Fruit fly (Drosophila melanogaster) whole organism, wandering third instar larva: ENCODE data around the gene yellow-b.
A peak's percentile ranks its signal among the peaks of the same experiment; 100 is the strongest.

Experiments
- Abd-B ChIP-seq: fragments of >200 bp; optimal IDR thresholded peaks from 2 replicates; lab custom pipeline; 2017; ENCODE audit warnings: missing biosample characterization, missing genetic modification characterization
- CG32264 ChIP-seq: fragments of 200-800 bp; sonication (Bioruptor generic); optimal IDR thresholded peaks from 2 replicates; lab custom pipeline; 2016; ENCODE audit warnings: missing biosample characterization, missing genetic modification characterization
- CG9705 ChIP-seq: fragments of 200-800 bp; sonication (Bioruptor generic); optimal IDR thresholded peaks from 2 replicates; lab custom pipeline; 2018; ENCODE audit warnings: missing biosample characterization, mild to moderate bottlenecking, missing genetic modification characterization
- CrebA ChIP-seq: fragments of 200-800 bp; sonication (Bioruptor generic); optimal IDR thresholded peaks from 2 replicates; lab custom pipeline; 2016; ENCODE audit warnings: missing biosample characterization, mild to moderate bottlenecking, missing genetic modification characterization, borderline replicate concordance
- Dif ChIP-seq: fragments of 200-275, 200-300 bp; sonication (Bioruptor generic); optimal IDR thresholded peaks from 2 replicates; lab custom pipeline; 2018; ENCODE audit warnings: missing biosample characterization, missing genetic modification characterization; ENCODE audit not compliant: partially characterized antibody
- GATAd ChIP-seq: sonication (Bioruptor generic); optimal IDR thresholded peaks from 2 replicates; lab custom pipeline; 2016; ENCODE audit warnings: missing biosample characterization, missing genetic modification characterization
- HLH106 ChIP-seq: fragments of 200-800 bp; optimal IDR thresholded peaks from 3 replicates; lab custom pipeline; 2019; ENCODE audit warnings: missing biosample characterization, mild to moderate bottlenecking, missing genetic modification characterization, moderate library complexity
- Hr83 ChIP-seq: fragments of 200-300 bp; sonication (Bioruptor generic); optimal IDR thresholded peaks from 2 replicates; lab custom pipeline; 2016; ENCODE audit warnings: missing biosample characterization, mild to moderate bottlenecking, missing genetic modification characterization, moderate library complexity; ENCODE audit not compliant: poor library complexity, severe bottlenecking
- Mio ChIP-seq: sonication (Bioruptor generic); optimal IDR thresholded peaks from 2 replicates; lab custom pipeline; 2016; ENCODE audit warnings: missing biosample characterization, missing genetic modification characterization
- Myc ChIP-seq: fragments of >200 bp; optimal IDR thresholded peaks from 2 replicates; lab custom pipeline; 2017
- OdsH ChIP-seq: fragments of 200-800 bp; sonication (Bioruptor generic); optimal IDR thresholded peaks from 2 replicates; lab custom pipeline; 2016; ENCODE audit warnings: missing biosample characterization, mild to moderate bottlenecking, missing genetic modification characterization
- Rel ChIP-seq, 2 experiments: fragments of 200-800 bp; sonication (Bioruptor generic) in 1 of 2; optimal IDR thresholded peaks; 2 replicates in 1 of 2; 3 replicates in 1 of 2; lab custom pipeline; 2016 to 2019; ENCODE audit warnings: mild to moderate bottlenecking in 2 of 2, missing biosample characterization in 2 of 2, missing genetic modification characterization in 2 of 2, moderate library complexity in 1 of 2
- Sp1 ChIP-seq: fragments of 200-800 bp; sonication (Bioruptor generic); optimal IDR thresholded peaks from 3 replicates; lab custom pipeline; 2019; ENCODE audit warnings: missing biosample characterization, mild to moderate bottlenecking, missing genetic modification characterization, moderate library complexity
- br ChIP-seq: fragments of 200-800 bp; sonication (Bioruptor generic); optimal IDR thresholded peaks from 2 replicates; lab custom pipeline; 2016; ENCODE audit warnings: missing biosample characterization, missing genetic modification characterization
- brk ChIP-seq: fragments of 200-800 bp; sonication (Bioruptor generic); optimal IDR thresholded peaks from 2 replicates; lab custom pipeline; 2016; ENCODE audit warnings: missing biosample characterization, mild to moderate bottlenecking, missing genetic modification characterization
- dl ChIP-seq, 2 experiments: fragments of 175-275, 200-275 bp in 1 of 2; fragments of 200-275 bp in 1 of 2; sonication (Bioruptor generic); optimal IDR thresholded peaks; lab custom pipeline; 2018; ENCODE audit warnings: mild to moderate bottlenecking in 2 of 2, missing biosample characterization in 2 of 2, missing genetic modification characterization in 2 of 2, moderate library complexity in 2 of 2; ENCODE audit not compliant: partially characterized antibody in 2 of 2, insufficient read depth in 1 of 2
- dmrt93B ChIP-seq: fragments of 200-800 bp; sonication (Bioruptor generic); optimal IDR thresholded peaks from 2 replicates; lab custom pipeline; 2018; ENCODE audit warnings: missing biosample characterization, mild to moderate bottlenecking, missing genetic modification characterization
- foxo ChIP-seq, 2 experiments: fragments of 200-800 bp; sonication (Bioruptor generic); optimal IDR thresholded peaks; 2 replicates in 1 of 2; 3 replicates in 1 of 2; lab custom pipeline; 2016 to 2017; ENCODE audit warnings: missing biosample characterization in 2 of 2, missing genetic modification characterization in 2 of 2
- fru ChIP-seq: fragments of 200-800 bp; sonication (Bioruptor generic); optimal IDR thresholded peaks from 3 replicates; lab custom pipeline; 2016; ENCODE audit warnings: missing biosample characterization, mild to moderate bottlenecking, missing genetic modification characterization
- h ChIP-seq: fragments of 200-800 bp; sonication (Bioruptor generic); optimal IDR thresholded peaks from 3 replicates; lab custom pipeline; 2016; ENCODE audit warnings: missing biosample characterization, mild to moderate bottlenecking, missing genetic modification characterization
- jim ChIP-seq: fragments of 175-275, 200-325 bp; sonication (Bioruptor generic); optimal IDR thresholded peaks from 2 replicates; lab custom pipeline; 2016; ENCODE audit warnings: missing biosample characterization, mild to moderate bottlenecking, missing genetic modification characterization
- lola ChIP-seq: fragments of >200 bp; optimal IDR thresholded peaks from 2 replicates; lab custom pipeline; 2017; ENCODE audit warnings: missing biosample characterization, missing genetic modification characterization
- psq ChIP-seq: fragments of 200-800 bp; sonication (Bioruptor generic); optimal IDR thresholded peaks from 3 replicates; lab custom pipeline; 2017; ENCODE audit warnings: missing biosample characterization, mild to moderate bottlenecking, missing genetic modification characterization, moderate library complexity
- rgr ChIP-seq: fragments of 200-800 bp; sonication (Bioruptor generic); optimal IDR thresholded peaks from 3 replicates; lab custom pipeline; 2016; ENCODE audit warnings: missing biosample characterization, mild to moderate bottlenecking, missing genetic modification characterization
- sage ChIP-seq: fragments of 200-800 bp; sonication (Bioruptor generic); optimal IDR thresholded peaks from 2 replicates; lab custom pipeline; 2016; ENCODE audit warnings: missing biosample characterization, mild to moderate bottlenecking, missing genetic modification characterization
- sv ChIP-seq: fragments of 200-800 bp; sonication (Bioruptor generic); optimal IDR thresholded peaks from 3 replicates; lab custom pipeline; 2016; ENCODE audit warnings: missing biosample characterization, missing genetic modification characterization
- tai ChIP-seq: sonication (Bioruptor generic); optimal IDR thresholded peaks from 2 replicates; lab custom pipeline; 2016; ENCODE audit warnings: missing biosample characterization, missing genetic modification characterization
- usp ChIP-seq: fragments of >200 bp; optimal IDR thresholded peaks from 2 replicates; lab custom pipeline; 2017; ENCODE audit warnings: missing biosample characterization, missing genetic modification characterization
- woc ChIP-seq: sonication (Bioruptor generic); optimal IDR thresholded peaks from 2 replicates; lab custom pipeline; 2016; ENCODE audit warnings: missing biosample characterization, mild to moderate bottlenecking, missing genetic modification characterization

The yellow-b gene

DNA sequence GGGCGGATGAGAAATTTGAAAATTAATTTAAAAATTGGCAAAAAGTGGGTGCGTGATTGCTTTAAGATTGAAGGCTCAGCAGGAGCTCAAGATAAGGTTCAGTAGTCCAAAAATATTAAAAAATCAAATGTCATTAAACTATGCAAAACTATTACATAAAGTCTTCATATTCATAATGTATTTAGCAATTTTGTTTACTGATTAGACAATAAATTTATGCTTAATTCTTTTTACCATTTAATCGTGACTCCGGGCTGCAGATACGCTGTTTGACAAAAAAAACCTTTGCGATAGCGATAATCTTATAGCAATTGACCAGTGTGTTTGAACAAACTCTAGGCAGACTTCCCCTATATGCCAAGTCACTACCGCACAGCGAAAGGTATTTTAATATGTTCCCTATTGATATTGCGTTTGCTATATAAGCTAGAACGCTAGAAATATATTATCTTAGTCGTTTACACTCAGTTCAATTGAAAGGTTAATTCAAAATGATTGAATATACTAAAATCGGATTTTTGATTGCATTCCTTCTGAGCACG lies 42.0 kb downstream of the yellow-b start, which contains the start of gene Ugt37E1:
TSS of gene Ugt37E1 (plus strand) at position 492 of the 542 bp plus-strand sequence.
- no peak for TF ChIP-seq dl (GFP tag; optimal IDR thresholded peaks at IDR 0.05; lab: Kevin White, UChicago; ENCODE audit: insufficient read depth in 1 of 2, partially characterized antibody in 2 of 2)
- no peak for TF ChIP-seq h (GFP tag; lab: Kevin White, UChicago)
- TF ChIP-seq OdsH (GFP tag; lab: Kevin White, UChicago), result no peak
- TF ChIP-seq jim (GFP tag; lab: Kevin White, UChicago), result no peak
- TF ChIP-seq sv (GFP tag; lab: Kevin White, UChicago), result no peak
- TF ChIP-seq CG9705, result no peak
- TF ChIP-seq Sp1 (GFP tag; lab: Kevin White, UChicago), result no peak
- TF ChIP-seq psq, result no peak
- TF ChIP-seq rgr (GFP tag; lab: Kevin White, UChicago), result no peak
- no peak for TF ChIP-seq GATAd (GFP tag; lab: Kevin White, UChicago)

DNA sequence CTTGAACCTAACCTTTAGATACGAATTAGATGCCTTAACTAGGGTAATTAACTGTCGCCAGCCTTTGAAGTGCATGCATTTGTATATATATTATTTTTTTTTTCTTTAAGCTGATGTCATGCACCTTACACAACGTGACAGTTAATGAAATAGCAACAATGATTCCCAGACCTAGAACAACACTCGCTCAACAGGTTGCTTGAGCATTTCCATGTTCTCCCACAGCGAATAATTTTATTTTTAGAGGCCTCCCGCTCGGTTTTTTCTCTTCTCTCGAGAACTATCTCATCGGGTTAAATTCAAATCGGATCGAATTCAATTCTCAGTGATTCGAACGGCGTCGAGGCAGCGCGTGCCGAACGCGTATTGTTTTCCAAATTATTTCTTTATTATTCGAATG lies 44.6 kb downstream of the yellow-b start, which contains the start of gene Ugt37D1:
TSS of gene Ugt37D1 (plus strand) at position 321 of the 400 bp plus-strand sequence.
- TF ChIP-seq dmrt93B (GFP tag; lab: Kevin White, UChicago), result no peak
- no peak for TF ChIP-seq Hr83 (GFP tag; lab: Kevin White, UChicago)
- no peak for TF ChIP-seq foxo (GFP tag; optimal IDR thresholded peaks at IDR 0.05; lab: Kevin White, UChicago)
- no peak for TF ChIP-seq Rel (GFP tag; optimal IDR thresholded peaks at IDR 0.05; lab: Kevin White, UChicago)
- TF ChIP-seq Rel (tag; optimal IDR thresholded peaks at IDR 0.05; lab: Kevin White, UChicago), result no peak
- no peak for TF ChIP-seq sage (GFP tag; lab: Kevin White, UChicago)
- TF ChIP-seq Dif (GFP tag; lab: Kevin White, UChicago), result no peak
- TF ChIP-seq br (GFP tag; lab: Kevin White, UChicago), result no peak
- TF ChIP-seq tai (GFP tag; lab: Kevin White, UChicago), result no peak
- TF ChIP-seq sv (GFP tag; lab: Kevin White, UChicago), result no peak
- no peak for TF ChIP-seq jim (GFP tag; lab: Kevin White, UChicago)
- no peak for TF ChIP-seq Mio (GFP tag; lab: Kevin White, UChicago)
- TF ChIP-seq GATAd (GFP tag; lab: Kevin White, UChicago), result no peak

DNA sequence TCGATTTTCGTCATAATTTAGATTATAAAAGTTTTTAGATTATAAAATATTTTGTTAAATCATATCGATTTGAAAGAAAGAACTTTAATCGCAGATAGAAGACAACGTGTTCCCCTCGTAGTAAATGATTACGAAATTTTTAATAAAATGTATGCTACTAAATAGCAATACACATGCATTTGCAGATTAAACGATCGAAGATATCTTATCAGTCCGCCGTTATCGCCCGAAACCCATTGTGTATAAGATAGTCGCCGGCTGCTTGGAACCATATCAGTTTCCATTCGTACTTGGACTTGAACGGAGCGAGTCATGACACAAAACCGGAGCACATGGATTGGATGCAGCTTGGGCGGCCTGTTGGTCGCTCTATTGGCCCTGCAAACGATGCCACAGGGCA lies 45.4 kb downstream of the yellow-b start:
- TF ChIP-seq woc (GFP tag; lab: Kevin White, UChicago) (no peak), foxo (GFP tag; optimal IDR thresholded peaks at IDR 0.05; lab: Kevin White, UChicago) (no peak), usp (no peak), brk (GFP tag; lab: Kevin White, UChicago) (no peak), Dif (GFP tag; lab: Kevin White, UChicago) (no peak), HLH106 (tag; lab: Kevin White, UChicago) (no peak), lola (GFP tag; lab: Kevin White, UChicago) (no peak), jim (GFP tag; lab: Kevin White, UChicago) (no peak), Abd-B (GFP tag; lab: Kevin White, UChicago) (no peak), dl (GFP tag; optimal IDR thresholded peaks at IDR 0.05; lab: Kevin White, UChicago; ENCODE audit: insufficient read depth in 1 of 2, partially characterized antibody in 2 of 2) (no peak), rgr (GFP tag; lab: Kevin White, UChicago) (no peak)

DNA sequence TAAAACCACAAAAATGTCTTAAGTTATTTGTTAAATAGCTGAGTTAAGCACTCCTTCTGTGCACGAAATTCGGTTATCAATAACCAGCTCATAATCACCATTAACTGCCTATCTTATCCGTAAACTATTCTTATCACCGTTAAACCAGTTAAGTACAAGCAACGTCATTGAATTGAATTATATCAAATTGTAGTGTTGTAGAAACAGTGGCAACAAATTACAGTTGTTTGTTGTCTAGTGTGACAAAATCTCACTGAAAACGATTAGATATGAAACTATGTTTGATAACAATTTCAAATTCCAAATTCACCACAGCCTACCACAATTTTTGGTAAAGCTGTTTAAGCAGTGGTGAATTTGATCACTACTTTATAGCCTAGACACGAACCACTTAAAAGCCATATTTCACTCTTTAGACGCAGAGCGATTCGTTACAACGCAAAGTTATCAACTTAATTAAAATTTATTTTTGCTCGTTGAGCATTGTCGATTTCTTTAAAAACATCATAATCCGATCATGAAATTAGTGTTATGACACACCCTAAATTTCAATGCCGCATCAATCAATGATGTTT lies 47.5 kb downstream of the yellow-b start:
- TF ChIP-seq OdsH (GFP tag; lab: Kevin White, UChicago) (no peak), GATAd (GFP tag; lab: Kevin White, UChicago) (no peak), Myc (lab: Kevin White, UChicago) (peak; percentile 62)

DNA sequence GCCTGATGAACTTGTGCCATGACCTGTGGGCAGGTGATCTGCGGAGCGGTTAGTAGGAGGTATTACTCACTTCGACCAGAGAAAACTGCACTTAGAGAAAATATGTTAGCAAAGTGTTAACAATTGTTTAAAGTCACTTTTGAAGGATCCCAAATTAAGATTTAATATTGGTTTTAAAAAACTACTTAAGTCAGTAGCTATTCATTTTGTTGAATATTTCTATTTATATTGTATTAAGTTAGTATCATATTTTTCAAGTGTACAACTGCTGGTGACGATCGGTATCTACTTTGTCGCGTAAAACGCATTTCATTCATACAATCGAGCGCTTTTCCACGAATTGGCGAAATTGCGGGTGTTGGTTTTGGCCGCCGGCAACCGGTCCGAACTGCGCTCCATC lies 49.5 kb downstream of the yellow-b start:
- TF ChIP-seq fru (no peak), CG32264 (GFP tag; lab: Kevin White, UChicago) (no peak), sv (GFP tag; lab: Kevin White, UChicago) (no peak), woc (GFP tag; lab: Kevin White, UChicago) (no peak), tai (GFP tag; lab: Kevin White, UChicago) (no peak), CrebA (GFP tag; lab: Kevin White, UChicago) (no peak), rgr (GFP tag; lab: Kevin White, UChicago) (no peak), h (GFP tag; lab: Kevin White, UChicago) (no peak), Rel (GFP tag; optimal IDR thresholded peaks at IDR 0.05; lab: Kevin White, UChicago) (no peak), Rel (tag; optimal IDR thresholded peaks at IDR 0.05; lab: Kevin White, UChicago) (no peak), Sp1 (GFP tag; lab: Kevin White, UChicago) (no peak)
